Worm (Caenorhabditis elegans): ENCODE results near the gene kmo-2.

kmo-2 gene

DNA sequence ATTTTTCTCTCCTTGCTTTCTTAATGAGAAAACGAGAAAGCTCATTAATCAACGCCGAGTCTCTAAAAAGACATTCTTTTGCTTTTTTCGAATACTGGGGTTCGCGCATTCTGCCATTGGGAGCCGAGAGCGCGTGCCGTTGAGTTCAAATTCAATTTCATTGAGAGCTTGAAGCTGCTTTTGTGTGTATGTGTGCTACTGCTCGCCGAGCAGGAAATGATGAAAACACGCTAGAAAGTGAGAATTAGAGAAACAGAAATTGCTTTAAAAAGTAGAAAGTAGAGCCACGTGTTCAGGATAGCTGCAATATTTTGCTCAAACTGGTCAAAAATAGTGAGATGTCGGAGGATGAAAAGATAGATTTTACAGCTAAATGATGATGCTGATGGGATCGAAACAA is 42.7 kb downstream of the kmo-2 start (continued):
- TF ChIP-seq T26A8.4 (GFP tag; IDR thresholded peaks at IDR 0.05) = no peak
- no peak for TF ChIP-seq nhr-102 (tag; optimal IDR thresholded peaks at IDR 0.05)
- no peak for TF ChIP-seq madf-9 (GFP tag; conservative IDR thresholded peaks at IDR 0.05)
- no peak for TF ChIP-seq nhr-28 (tag; optimal IDR thresholded peaks at IDR 0.05)
- no peak for TF ChIP-seq nhr-6 (tag; optimal IDR thresholded peaks at IDR 0.05)
- TF ChIP-seq Y75B8A.6 (GFP tag; IDR thresholded peaks at IDR 0.05) = no peak
- no peak for TF ChIP-seq tra-1 (GFP tag; IDR thresholded peaks at IDR 0.05)
- TF ChIP-seq spr-1 (tag; optimal IDR thresholded peaks at IDR 0.05) = no peak
- TF ChIP-seq vab-7 (GFP tag; IDR thresholded peaks at IDR 0.05) = no peak
- TF ChIP-seq zip-11 (GFP tag; IDR thresholded peaks at IDR 0.05) = no peak
- no peak for TF ChIP-seq gei-8 (GFP tag; optimal IDR thresholded peaks at IDR 0.05)
- no peak for TF ChIP-seq Y48G9A.11 (GFP tag; IDR thresholded peaks at IDR 0.05)
- TF ChIP-seq dpl-1 (GFP tag; optimal IDR thresholded peaks at IDR 0.05) = no peak
- no peak for TF ChIP-seq daf-19 (GFP tag; conservative IDR thresholded peaks at IDR 0.05)
- TF ChIP-seq F26F4.8 (GFP tag; conservative IDR thresholded peaks at IDR 0.05) = no peak
- TF ChIP-seq lin-29 (GFP tag; IDR thresholded peaks at IDR 0.05) = no peak
- TF ChIP-seq ceh-32 (tag; optimal IDR thresholded peaks at IDR 0.05; ENCODE audit: poor library complexity) = peak; percentile 28
- TF ChIP-seq attf-4 (tag; optimal IDR thresholded peaks at IDR 0.05) = no peak
- no peak for TF ChIP-seq Y105C5A.15 (GFP tag; IDR thresholded peaks at IDR 0.05)
- no peak for TF ChIP-seq F49E8.2 (tag; optimal IDR thresholded peaks at IDR 0.05; ENCODE audit: borderline replicate concordance)
- no peak for TF ChIP-seq lin-13 (GFP tag; optimal IDR thresholded peaks at IDR 0.05)
- no peak for TF ChIP-seq unc-130 (GFP tag; optimal IDR thresholded peaks at IDR 0.05)
- TF ChIP-seq Y5F2A.4 (GFP tag; optimal IDR thresholded peaks at IDR 0.05) = no peak
- TF ChIP-seq dmd-8 (GFP tag; IDR thresholded peaks at IDR 0.05) = no peak
- TF ChIP-seq ZK546.5 (tag; optimal IDR thresholded peaks at IDR 0.05) = no peak
- no peak for TF ChIP-seq daf-8 (GFP tag; IDR thresholded peaks at IDR 0.05)
- TF ChIP-seq mdl-1 (tag; optimal IDR thresholded peaks at IDR 0.05) = peak in 1 of 2 experiments; percentile 68
- TF ChIP-seq dve-1 (tag; optimal IDR thresholded peaks at IDR 0.05; ENCODE audit: insufficient read depth) = no peak
- TF ChIP-seq duxl-1 (tag; optimal IDR thresholded peaks at IDR 0.05; ENCODE audit: poor library complexity) = no peak
- peak; percentile 40 for TF ChIP-seq mxl-3 (GFP tag; optimal IDR thresholded peaks at IDR 0.05)

DNA sequence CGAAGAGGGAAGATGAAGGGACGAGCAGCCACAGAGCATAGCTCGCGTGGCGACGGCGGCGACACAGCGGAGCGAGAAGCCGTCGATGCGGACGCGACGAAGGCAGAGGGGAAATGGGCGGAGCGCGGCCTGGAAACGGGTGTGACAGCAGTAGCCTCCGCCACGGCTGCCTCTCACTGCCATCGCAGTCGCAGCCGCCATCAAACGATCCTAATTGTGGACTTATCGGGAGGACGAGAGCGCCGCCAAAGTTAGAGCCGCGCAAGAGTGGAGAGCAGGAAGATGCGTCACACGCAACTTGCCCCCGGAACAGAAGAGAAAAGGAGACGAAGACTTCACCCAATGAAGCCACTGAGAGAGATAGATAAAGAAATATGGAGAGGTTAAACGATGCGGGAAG is 44.1 kb downstream of the kmo-2 start:
- no peak for TF ChIP-seq lin-15B (tag; optimal IDR thresholded peaks at IDR 0.05)
- 0 out of 2 replicates have a peak, but pooled peaks have one; percentile 36 for TF ChIP-seq F26F4.8 (GFP tag; conservative IDR thresholded peaks at IDR 0.05)
- peak; percentile 59; the same call in 1 of the 2 replicates for TF ChIP-seq dmd-8 (GFP tag; IDR thresholded peaks at IDR 0.05)
- TF ChIP-seq T20F7.1 (GFP tag; optimal IDR thresholded peaks at IDR 0.05) = no peak
- no peak; the same call in 1 of the 2 replicates for TF ChIP-seq snpc-1.2 (GFP tag; IDR thresholded peaks at IDR 0.05)
- TF ChIP-seq dpl-1 (GFP tag; optimal IDR thresholded peaks at IDR 0.05) = no peak
- peak; percentile 5 for TF ChIP-seq mep-1 (tag; optimal IDR thresholded peaks at IDR 0.05)
- no peak for TF ChIP-seq fos-1 (tag; optimal IDR thresholded peaks at IDR 0.05)
- TF ChIP-seq vab-7 (GFP tag; IDR thresholded peaks at IDR 0.05) = no peak
- peak; percentile 2 for TF ChIP-seq nhr-11 (tag; optimal IDR thresholded peaks at IDR 0.05)
- TF ChIP-seq snpc-4 (tag; optimal IDR thresholded peaks at IDR 0.05) = no peak
- TF ChIP-seq lir-3 (tag; optimal IDR thresholded peaks at IDR 0.05) = peak; percentile 18
- no peak; the same call in 1 of the 2 replicates for TF ChIP-seq D1046.2 (GFP tag; IDR thresholded peaks at IDR 0.05)
- TF ChIP-seq ctbp-1 (GFP tag; IDR thresholded peaks at IDR 0.05) = peak; percentile 79
- peak; percentile 72 for TF ChIP-seq F37D6.2 (tag; optimal IDR thresholded peaks at IDR 0.05)
- 0 out of 2 replicates have a peak, but pooled peaks have one; percentile 5 for TF ChIP-seq Y48G9A.11 (GFP tag; IDR thresholded peaks at IDR 0.05)
- peak; percentile 28; the same call in 1 of the 2 replicates for TF ChIP-seq ceh-20 (GFP tag; IDR thresholded peaks at IDR 0.05)
- TF ChIP-seq rbr-2 (tag; optimal IDR thresholded peaks at IDR 0.05) = peak; percentile 47
- peak; percentile 98 for TF ChIP-seq aha-1 (tag)
- no peak for TF ChIP-seq unc-39 (tag; optimal IDR thresholded peaks at IDR 0.05)
- TF ChIP-seq hmg-1.1 (GFP tag; IDR thresholded peaks at IDR 0.05) = peak; percentile 64; the same call in 1 of the 2 replicates
- peak; percentile 29; the same call in 1 of the 2 replicates for TF ChIP-seq T26A8.4 (GFP tag; IDR thresholded peaks at IDR 0.05)
- peak in 1 of 2 experiments; percentile 9 for TF ChIP-seq lsy-2 (tag; optimal IDR thresholded peaks at IDR 0.05)
- peak; percentile 31 for TF ChIP-seq hlh-30 (tag; optimal IDR thresholded peaks at IDR 0.05; ENCODE audit: insufficient read depth)
- peak; percentile 3 for TF ChIP-seq hlh-11 (tag; optimal IDR thresholded peaks at IDR 0.05)
- TF ChIP-seq dmd-9 (GFP tag; IDR thresholded peaks at IDR 0.05) = 0 out of 2 replicates have a peak, but pooled peaks have one; percentile 51
- TF ChIP-seq set-16 (GFP tag; IDR thresholded peaks at IDR 0.05) = peak; percentile 98
